1 fruit fly cellular context compared by ENCODE assay signal in genomic region chr2L:4417982-4418381, dm6.
TF ChIP-seq lines count a peak whose summit lies in the region.

No protein-coding gene starts in this region.

TF ChIP-seq in whole organism, embryonic, 481 proteins besides CTCF, POLR2A, EP300 and RAD21 (continued from another document):
- no peak for TF ChIP-seq odd (GFP tag; optimal IDR thresholded peaks at IDR 0.05; lab: Kevin White, UChicago)
- TF ChIP-seq fd102C (GFP tag; optimal IDR thresholded peaks at IDR 0.05; lab: Kevin White, UChicago): no peak
- TF ChIP-seq mld (GFP tag; IDR thresholded peaks at IDR 0.05; lab: Robert Waterston, UW; ENCODE audit: partially characterized antibody): no peak
- TF ChIP-seq CG10321 (GFP tag; IDR thresholded peaks at IDR 0.05; lab: Robert Waterston, UW): 0 out of 2 replicates have a peak, but pooled peaks have one; percentile 12
- no peak for TF ChIP-seq nmo (GFP tag; optimal IDR thresholded peaks at IDR 0.05; lab: Kevin White, UChicago)
- no peak for TF ChIP-seq CG5180 (GFP tag; optimal IDR thresholded peaks at IDR 0.05; lab: Kevin White, UChicago)
- TF ChIP-seq Ets97D (GFP tag; optimal IDR thresholded peaks at IDR 0.05; lab: Kevin White, UChicago): no peak
- TF ChIP-seq CG17612 (GFP tag; IDR thresholded peaks at IDR 0.05; lab: Robert Waterston, UW): peak; percentile 65; the same call in 1 of the 2 replicates
- TF ChIP-seq sisA (GFP tag; IDR thresholded peaks at IDR 0.05; lab: Robert Waterston, UW): 0 out of 2 replicates have a peak, but pooled peaks have one; percentile 24
- peak; percentile 18 for TF ChIP-seq dmrt99B (tag; optimal IDR thresholded peaks at IDR 0.05; lab: Kevin White, UChicago)
- no peak for TF ChIP-seq CG34422 (GFP tag; IDR thresholded peaks at IDR 0.05; lab: Robert Waterston, UW)
- TF ChIP-seq C15 (GFP tag; IDR thresholded peaks at IDR 0.05; lab: Robert Waterston, UW): 0 out of 3 replicates have a peak, but pooled peaks have one; percentile 31
- TF ChIP-seq vvl (GFP tag; IDR thresholded peaks at IDR 0.05; lab: Robert Waterston, UW): peak; percentile 27; the same call in 1 of the 2 replicates
- TF ChIP-seq CG1832 (GFP tag; optimal IDR thresholded peaks at IDR 0.05; lab: Kevin White, UChicago): peak; percentile 34
- no peak for TF ChIP-seq Hand (GFP tag; optimal IDR thresholded peaks at IDR 0.05; lab: Kevin White, UChicago)
- TF ChIP-seq Ets65A (GFP tag; lab: Kevin White, UChicago): peak; percentile 78
- TF ChIP-seq gsb-n (tag; optimal IDR thresholded peaks at IDR 0.05; lab: Kevin White, UChicago): no peak
- no peak for TF ChIP-seq Opbp (GFP tag; IDR thresholded peaks at IDR 0.05; lab: Robert Waterston, UW; ENCODE audit: partially characterized antibody)
- peak; percentile 45; the same call in 1 of the 2 replicates for TF ChIP-seq CG32532 (GFP tag; IDR thresholded peaks at IDR 0.05; lab: Robert Waterston, UW)
- TF ChIP-seq Xbp1 (GFP tag; optimal IDR thresholded peaks at IDR 0.05; lab: Kevin White, UChicago): peak; percentile 1
- TF ChIP-seq pan (optimal IDR thresholded peaks at IDR 0.05; lab: Kevin White, UChicago): no peak
- TF ChIP-seq pan (GFP tag; optimal IDR thresholded peaks at IDR 0.05 in 1 of 2, IDR thresholded peaks at IDR 0.05 in 1 of 2): peak in 1 of 2 experiments; percentile 31
- peak; percentile 18 for TF ChIP-seq lab (GFP tag; optimal IDR thresholded peaks at IDR 0.05; lab: Kevin White, UChicago)
- TF ChIP-seq Nf-YA (GFP tag; IDR thresholded peaks at IDR 0.05; lab: Robert Waterston, UW): 0 out of 2 replicates have a peak, but pooled peaks have one; percentile 8
- TF ChIP-seq nerfin-1 (tag; optimal IDR thresholded peaks at IDR 0.05; lab: Kevin White, UChicago): no peak
- no peak for TF ChIP-seq CG8388 (GFP tag; optimal IDR thresholded peaks at IDR 0.05; lab: Kevin White, UChicago)
- TF ChIP-seq CG1603 (tag; optimal IDR thresholded peaks at IDR 0.05; lab: Kevin White, UChicago): peak; percentile 25
- TF ChIP-seq dpn (GFP tag; optimal IDR thresholded peaks at IDR 0.05; lab: Kevin White, UChicago): peak in 1 of 2 experiments; percentile 4
- TF ChIP-seq CG14441 (GFP tag; IDR thresholded peaks at IDR 0.05; lab: Robert Waterston, UW): peak; percentile 42; the same call in 1 of the 2 replicates
- peak; percentile 45; the same call in 1 of the 3 replicates for TF ChIP-seq ase (GFP tag; IDR thresholded peaks at IDR 0.05; lab: Robert Waterston, UW)
- TF ChIP-seq GATAe (GFP tag; conservative IDR thresholded peaks at IDR 0.05; lab: Robert Waterston, UW): no peak
- TF ChIP-seq fu2 (GFP tag; optimal IDR thresholded peaks at IDR 0.05; lab: Kevin White, UChicago): no peak
- no peak for TF ChIP-seq D (optimal IDR thresholded peaks at IDR 0.05; lab: Kevin White, UChicago)
- peak; percentile 15 for TF ChIP-seq D (GFP tag; optimal IDR thresholded peaks at IDR 0.05; lab: Kevin White, UChicago)
- no peak for TF ChIP-seq CG11093 (GFP tag; IDR thresholded peaks at IDR 0.05; lab: Robert Waterston, UW)
- 0 out of 2 replicates have a peak, but pooled peaks have one; percentile 23 for TF ChIP-seq NFAT (GFP tag; IDR thresholded peaks at IDR 0.05; lab: Robert Waterston, UW)
- no peak for TF ChIP-seq knrl (GFP tag; IDR thresholded peaks at IDR 0.05; lab: Robert Waterston, UW; ENCODE audit: partially characterized antibody)
- no peak for TF ChIP-seq wek (GFP tag; optimal IDR thresholded peaks at IDR 0.05; lab: Kevin White, UChicago)
- TF ChIP-seq CG10366 (GFP tag; IDR thresholded peaks at IDR 0.05; lab: Robert Waterston, UW): peak; percentile 38
- 0 out of 2 replicates have a peak, but pooled peaks have one; percentile 22 for TF ChIP-seq ssp (GFP tag; IDR thresholded peaks at IDR 0.05; lab: Robert Waterston, UW)
- no peak for TF ChIP-seq CG2199 (GFP tag; IDR thresholded peaks at IDR 0.05; lab: Robert Waterston, UW)
- peak; percentile 12; the same call in 1 of the 3 replicates for TF ChIP-seq B-H1 (GFP tag; IDR thresholded peaks at IDR 0.05; lab: Robert Waterston, UW)
- peak; percentile 48 for TF ChIP-seq scrt (GFP tag; optimal IDR thresholded peaks at IDR 0.05; lab: Kevin White, UChicago)
- 0 out of 2 replicates have a peak, but pooled peaks have one; percentile 60 for TF ChIP-seq CG42726 (GFP tag; IDR thresholded peaks at IDR 0.05; lab: Robert Waterston, UW; ENCODE audit: partially characterized antibody)
- peak; percentile 33; the same call in 1 of the 2 replicates for TF ChIP-seq ara (GFP tag; IDR thresholded peaks at IDR 0.05; lab: Robert Waterston, UW)
- 0 out of 4 replicates have a peak, but pooled peaks have one; percentile 49 for TF ChIP-seq chinmo (GFP tag; IDR thresholded peaks at IDR 0.05; lab: Robert Waterston, UW; ENCODE audit: partially characterized antibody)
- peak; percentile 33; the same call in 1 of the 2 replicates for TF ChIP-seq onecut (GFP tag; IDR thresholded peaks at IDR 0.05; lab: Robert Waterston, UW)
- TF ChIP-seq Ptx1 (GFP tag; IDR thresholded peaks at IDR 0.05; lab: Robert Waterston, UW): peak; percentile 39; the same call in 1 of the 2 replicates
- peak; percentile 59; the same call in 1 of the 3 replicates for TF ChIP-seq sr (GFP tag; IDR thresholded peaks at IDR 0.05; lab: Robert Waterston, UW)
- no peak for TF ChIP-seq az2 (GFP tag; optimal IDR thresholded peaks at IDR 0.05; lab: Kevin White, UChicago)
- TF ChIP-seq slbo (GFP tag; IDR thresholded peaks at IDR 0.05; lab: Robert Waterston, UW): peak; percentile 27; the same call in 1 of the 2 replicates
- TF ChIP-seq CG10209 (GFP tag; optimal IDR thresholded peaks at IDR 0.05; lab: Kevin White, UChicago): no peak
- peak; percentile 52; the same call in 1 of the 3 replicates for TF ChIP-seq ci (GFP tag; IDR thresholded peaks at IDR 0.05; lab: Robert Waterston, UW)
- peak; percentile 91 for TF ChIP-seq Dip2 (GFP tag; IDR thresholded peaks at IDR 0.05; lab: Robert Waterston, UW)
- peak; percentile 18 for TF ChIP-seq tin (GFP tag; optimal IDR thresholded peaks at IDR 0.05; lab: Kevin White, UChicago)
- TF ChIP-seq twi (tag; optimal IDR thresholded peaks at IDR 0.05; lab: Kevin White, UChicago): no peak
- TF ChIP-seq CG14667 (GFP tag; IDR thresholded peaks at IDR 0.05; lab: Robert Waterston, UW): peak; percentile 32; the same call in 1 of the 2 replicates
- TF ChIP-seq CG14965 (GFP tag; optimal IDR thresholded peaks at IDR 0.05; lab: Kevin White, UChicago; ENCODE audit: borderline replicate concordance): peak; percentile 96
- TF ChIP-seq ind (GFP tag; optimal IDR thresholded peaks at IDR 0.05; lab: Kevin White, UChicago): peak; percentile 32
TF ChIP-seq in whole organism, embryonic: peak in this region for 66.
